Worm (Caenorhabditis elegans): ENCODE measurements around the gene F43C1.7.

DNA sequence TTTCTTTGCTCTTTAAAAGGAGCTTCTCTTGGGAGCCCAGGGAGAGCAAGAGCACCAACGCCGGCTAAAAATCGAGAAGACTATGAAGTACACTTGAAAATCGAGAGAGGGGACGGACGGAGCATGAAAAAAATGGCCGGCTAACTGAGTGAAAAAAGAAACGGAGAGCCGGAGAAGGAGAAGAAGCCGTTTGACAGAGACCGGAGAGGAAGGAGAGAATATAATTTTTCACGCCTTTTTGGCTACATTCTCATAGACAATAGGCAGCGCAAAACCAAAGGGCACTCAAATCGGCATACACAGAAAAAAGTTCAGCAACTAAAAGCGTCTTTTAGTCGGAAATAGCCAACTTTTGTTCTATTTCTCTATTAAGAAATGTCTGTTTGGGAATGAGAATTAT, 20.8 kb downstream of the F43C1.7 start:
- TF ChIP-seq mxl-1 (tag; optimal IDR thresholded peaks at IDR 0.05): no peak
- no peak for TF ChIP-seq lsl-1 (GFP tag; optimal IDR thresholded peaks at IDR 0.05)
- no peak for TF ChIP-seq ets-4 (GFP tag; optimal IDR thresholded peaks at IDR 0.05)
- no peak for TF ChIP-seq C17E4.6 (GFP tag; IDR thresholded peaks at IDR 0.05)
- no peak for TF ChIP-seq atf-7 (tag; optimal IDR thresholded peaks at IDR 0.05)
